Fruit fly (Drosophila melanogaster): ENCODE data around the gene CG8476.

CG8476 gene

DNA sequence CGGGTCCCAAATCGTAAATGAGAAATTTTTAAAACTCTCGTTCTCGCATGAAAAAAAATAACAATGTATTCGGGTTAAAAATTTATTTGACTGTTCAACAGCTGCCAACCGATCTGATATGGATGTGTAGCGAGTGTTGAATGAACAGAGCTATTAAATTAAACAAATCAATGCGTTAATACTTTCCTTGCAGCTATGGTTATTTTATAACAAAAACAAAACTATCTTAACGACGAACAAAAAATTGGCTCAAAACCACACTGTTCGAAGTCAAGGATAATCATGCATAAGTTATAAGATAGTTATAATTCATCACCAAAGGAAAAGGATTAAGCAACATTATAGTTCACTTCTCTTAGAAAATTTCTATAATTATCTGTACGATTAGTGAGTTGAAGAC lies at the start of gene CG8476:
Gene CG8476, minus strand, starts transcription at position 101 of the 400 bp plus-strand sequence.
- no peak for TF ChIP-seq CG10348 (GFP tag; IDR thresholded peaks at IDR 0.05)
- no peak for TF ChIP-seq gl (tag; optimal IDR thresholded peaks at IDR 0.05)
- no peak for TF ChIP-seq CG9948 (tag; optimal IDR thresholded peaks at IDR 0.05)
- no peak for TF ChIP-seq Ets98B (GFP tag; IDR thresholded peaks at IDR 0.05)
- no peak for TF ChIP-seq D1 (tag; optimal IDR thresholded peaks at IDR 0.05)
- TF ChIP-seq CG13204 (GFP tag; optimal IDR thresholded peaks at IDR 0.05): no peak
- TF ChIP-seq CG17806 (tag; optimal IDR thresholded peaks at IDR 0.05): no peak
- no peak for TF ChIP-seq CG14655 (GFP tag; optimal IDR thresholded peaks at IDR 0.05)
- TF ChIP-seq fd96Ca (GFP tag; IDR thresholded peaks at IDR 0.05): no peak
- TF ChIP-seq Pif1A (GFP tag; optimal IDR thresholded peaks at IDR 0.05): no peak
- no peak for TF ChIP-seq CG34367 (tag; optimal IDR thresholded peaks at IDR 0.05)
- TF ChIP-seq CG8301 (tag; optimal IDR thresholded peaks at IDR 0.05): no peak
- TF ChIP-seq CG12605 (GFP tag; IDR thresholded peaks at IDR 0.05): no peak
- TF ChIP-seq Snoo (tag; optimal IDR thresholded peaks at IDR 0.05): no peak

DNA sequence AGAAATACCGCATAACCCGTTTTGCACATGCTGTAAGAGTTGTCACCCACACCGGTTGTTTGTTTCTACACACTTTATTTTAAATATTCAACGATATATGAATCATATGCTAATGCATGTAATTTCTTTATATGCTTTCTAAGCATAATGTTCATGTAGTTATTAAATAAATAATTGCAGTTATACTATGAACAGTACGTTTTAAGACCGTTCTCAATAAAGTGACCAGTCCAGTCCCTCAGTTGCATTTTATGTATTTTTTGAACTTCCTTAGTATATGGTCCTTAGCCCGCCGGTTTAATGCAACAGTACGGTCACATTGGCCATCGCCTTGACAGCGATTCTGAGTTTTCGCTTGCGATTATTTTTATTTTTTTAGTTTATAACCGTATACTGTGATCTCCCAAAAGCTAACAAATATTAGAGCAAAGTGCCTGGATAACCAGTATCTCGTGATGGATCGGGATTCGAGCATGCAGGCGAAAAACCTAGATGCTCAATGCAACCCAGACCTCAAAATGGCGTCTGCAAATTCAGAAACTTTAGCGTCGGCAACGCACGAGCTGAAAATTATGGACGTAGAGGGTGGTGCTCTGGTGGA lies 43.8 kb upstream of the CG8476 start, which contains the start of gene Ravus:
Gene Ravus, minus strand, starts transcription at position 1 of the 601 bp plus-strand sequence.
- no peak for TF ChIP-seq EcR (GFP tag; optimal IDR thresholded peaks at IDR 0.05)
- peak; percentile 46 for TF ChIP-seq CG9948 (tag; optimal IDR thresholded peaks at IDR 0.05)
- TF ChIP-seq CG8301 (tag; optimal IDR thresholded peaks at IDR 0.05): no peak
- no peak for TF ChIP-seq Pif1B (GFP tag; optimal IDR thresholded peaks at IDR 0.05)
- TF ChIP-seq CG34367 (tag; optimal IDR thresholded peaks at IDR 0.05): no peak
- 0 out of 2 replicates have a peak, but pooled peaks have one; percentile 30 for TF ChIP-seq CG32121 (GFP tag; IDR thresholded peaks at IDR 0.05)
- peak; percentile 47 for TF ChIP-seq CG8159 (tag; optimal IDR thresholded peaks at IDR 0.05)
- TF ChIP-seq Snoo (tag; optimal IDR thresholded peaks at IDR 0.05): peak; percentile 43
- TF ChIP-seq CG13204 (GFP tag; optimal IDR thresholded peaks at IDR 0.05): no peak
- TF ChIP-seq CG14655 (GFP tag; optimal IDR thresholded peaks at IDR 0.05): no peak
- no peak for TF ChIP-seq Pif1A (GFP tag; optimal IDR thresholded peaks at IDR 0.05)
- TF ChIP-seq CG10348 (GFP tag; IDR thresholded peaks at IDR 0.05): no peak
- TF ChIP-seq CG15710 (tag; optimal IDR thresholded peaks at IDR 0.05): peak; percentile 70
- no peak for TF ChIP-seq D1 (tag; optimal IDR thresholded peaks at IDR 0.05)
- peak; percentile 22 for TF ChIP-seq CG17806 (tag; optimal IDR thresholded peaks at IDR 0.05)

DNA sequence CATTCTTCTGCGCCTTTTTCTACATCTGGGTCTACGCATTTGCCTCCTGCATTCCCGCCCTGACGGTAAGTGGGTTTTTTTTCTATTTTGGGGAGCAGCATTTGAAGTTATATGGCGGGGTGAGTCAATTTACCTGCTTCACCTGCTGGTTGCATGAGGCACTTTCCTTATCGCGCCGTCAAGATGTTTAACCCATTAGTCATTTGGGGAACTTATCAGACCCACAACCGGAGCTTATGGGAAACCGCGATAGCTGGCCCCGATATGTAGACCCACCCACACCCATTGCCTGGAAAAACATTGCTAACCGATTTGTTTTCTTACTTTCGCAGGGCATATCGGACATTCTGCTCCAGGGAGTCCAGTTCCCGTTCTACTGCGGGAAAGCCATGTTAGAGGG lies 41.3 kb upstream of the CG8476 start:
- TF ChIP-seq CG10348 (GFP tag; IDR thresholded peaks at IDR 0.05): no peak
- no peak for TF ChIP-seq CG8301 (tag; optimal IDR thresholded peaks at IDR 0.05)
- TF ChIP-seq CG4496 (GFP tag; IDR thresholded peaks at IDR 0.05): no peak
- no peak for TF ChIP-seq CG17806 (tag; optimal IDR thresholded peaks at IDR 0.05)
- TF ChIP-seq CG34367 (tag; optimal IDR thresholded peaks at IDR 0.05): no peak
- no peak for TF ChIP-seq CG9948 (tag; optimal IDR thresholded peaks at IDR 0.05)
- no peak for TF ChIP-seq fd96Ca (GFP tag; IDR thresholded peaks at IDR 0.05)
- TF ChIP-seq Snoo (tag; optimal IDR thresholded peaks at IDR 0.05): no peak

DNA sequence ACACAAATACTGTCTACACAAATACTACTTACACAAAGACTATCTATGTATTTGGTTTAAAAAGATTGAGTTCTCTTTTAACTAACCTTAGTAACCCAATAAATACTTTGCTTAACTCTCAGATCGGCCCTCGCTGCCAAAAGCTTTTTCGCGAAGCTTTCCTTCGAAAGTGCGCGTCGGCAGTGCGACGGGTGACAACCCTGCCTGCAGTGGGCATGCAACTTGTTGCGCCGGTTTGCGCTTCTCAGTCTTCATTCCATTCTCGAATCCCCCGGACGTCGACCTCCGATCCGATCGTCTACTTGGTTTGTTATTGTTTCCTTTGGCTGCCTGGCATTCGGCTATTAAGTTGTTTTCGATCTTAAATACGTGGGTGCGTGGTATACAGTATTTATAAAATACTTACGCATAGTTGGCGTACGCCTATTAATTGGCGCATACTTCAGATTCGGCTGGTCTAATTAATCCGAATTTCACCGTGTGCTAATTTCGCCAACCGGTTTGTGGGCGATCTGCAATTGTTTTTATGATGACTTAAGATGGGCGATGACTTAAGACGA lies 39.8 kb upstream of the CG8476 start, which contains the start of gene CG11686:
Gene CG11686, plus strand, starts transcription at position 243 of the 560 bp plus-strand sequence.
- TF ChIP-seq CG8301 (tag; optimal IDR thresholded peaks at IDR 0.05) (no peak), D1 (tag; optimal IDR thresholded peaks at IDR 0.05) (peak; percentile 37), CG4496 (GFP tag; IDR thresholded peaks at IDR 0.05) (no peak; the same call in 2 of the 3 replicates), CG14655 (GFP tag; optimal IDR thresholded peaks at IDR 0.05) (no peak), Ets98B (GFP tag; IDR thresholded peaks at IDR 0.05) (peak; percentile 48; the same call in 1 of the 2 replicates), Snoo (tag; optimal IDR thresholded peaks at IDR 0.05) (peak; percentile 14), gl (tag; optimal IDR thresholded peaks at IDR 0.05) (no peak), rn (GFP tag; IDR thresholded peaks at IDR 0.05) (no peak), CG34367 (tag; optimal IDR thresholded peaks at IDR 0.05) (no peak), fd96Ca (GFP tag; IDR thresholded peaks at IDR 0.05) (peak; percentile 51; the same call in 1 of the 3 replicates), CG12605 (GFP tag; IDR thresholded peaks at IDR 0.05) (peak; percentile 92), EcR (GFP tag; optimal IDR thresholded peaks at IDR 0.05) (peak; percentile 97)

DNA sequence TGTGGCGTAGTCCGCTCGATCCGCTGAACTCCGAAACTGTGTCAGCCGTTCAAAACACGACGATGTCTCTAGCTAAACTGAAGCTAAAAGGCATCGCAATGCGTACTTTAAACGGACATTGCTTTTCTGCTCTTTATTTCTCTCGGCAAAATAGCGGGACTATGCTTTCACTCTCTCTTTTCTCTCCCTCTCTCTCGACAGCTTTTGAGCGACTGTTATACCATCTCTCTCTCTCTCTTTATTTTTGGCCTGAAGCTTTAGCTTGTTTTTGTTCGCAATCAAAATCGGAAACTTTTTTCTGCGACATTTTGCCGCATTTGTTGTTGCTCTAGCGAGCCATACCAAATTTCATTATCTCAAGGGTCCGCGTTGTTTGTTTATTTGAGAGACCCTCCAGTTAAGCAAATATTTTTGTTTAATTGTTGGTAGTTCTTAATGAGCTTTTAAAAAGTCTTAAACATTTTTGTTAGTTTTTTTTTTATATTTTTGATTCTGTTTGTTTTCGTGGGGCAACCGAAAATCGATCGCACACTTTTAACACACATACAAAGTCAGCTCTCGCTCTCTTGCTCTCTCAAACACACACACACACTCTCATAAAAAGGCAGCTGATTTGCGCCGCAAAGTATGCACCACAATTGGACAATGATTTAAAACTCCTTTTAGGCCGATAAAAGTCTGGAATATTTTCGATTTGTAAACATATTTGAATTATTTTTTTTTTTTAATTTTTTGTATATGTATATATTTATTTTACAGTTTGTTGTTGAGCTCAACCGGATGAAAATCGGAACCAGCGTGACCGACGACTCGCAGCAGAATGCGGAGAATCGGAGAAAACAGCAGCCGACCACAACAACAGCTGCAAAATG lies 38.6 kb upstream of the CG8476 start, which contains the start of gene Ace:
Gene Ace, minus strand, starts transcription at position 822 of the 872 bp plus-strand sequence.
- no peak for TF ChIP-seq D1 (tag; optimal IDR thresholded peaks at IDR 0.05)
- no peak for TF ChIP-seq CG34367 (tag; optimal IDR thresholded peaks at IDR 0.05)
- TF ChIP-seq gl (tag; optimal IDR thresholded peaks at IDR 0.05): no peak
- TF ChIP-seq Pif1B (GFP tag; optimal IDR thresholded peaks at IDR 0.05): peak; percentile 7

DNA sequence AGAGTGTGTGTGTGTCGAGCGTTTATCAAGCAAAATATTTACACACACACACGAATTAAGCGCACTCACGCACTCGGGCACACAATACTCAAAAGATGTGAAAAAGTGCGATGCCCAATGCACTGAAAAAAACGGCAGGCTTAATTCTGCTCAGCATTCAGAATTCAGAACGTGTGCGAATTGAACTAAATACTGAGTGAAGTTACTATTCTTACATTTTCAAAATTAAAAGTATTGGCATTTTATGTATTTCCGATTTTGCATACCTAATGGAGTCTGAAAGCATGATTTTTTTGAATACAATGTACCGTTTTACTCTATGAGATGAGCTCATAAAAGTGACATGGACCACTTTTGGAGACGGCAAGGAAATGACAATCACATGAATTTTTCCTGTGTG lies 36.7 kb upstream of the CG8476 start:
- TF ChIP-seq CG14655 (GFP tag; optimal IDR thresholded peaks at IDR 0.05): peak; percentile 27
- TF ChIP-seq EcR (GFP tag; optimal IDR thresholded peaks at IDR 0.05): no peak
- TF ChIP-seq CG8159 (tag; optimal IDR thresholded peaks at IDR 0.05): no peak
- TF ChIP-seq gl (tag; optimal IDR thresholded peaks at IDR 0.05): no peak
- TF ChIP-seq Pif1A (GFP tag; optimal IDR thresholded peaks at IDR 0.05): peak; percentile 26
- TF ChIP-seq CG17806 (tag; optimal IDR thresholded peaks at IDR 0.05): no peak
- no peak for TF ChIP-seq CG34367 (tag; optimal IDR thresholded peaks at IDR 0.05)
- no peak for TF ChIP-seq fd96Ca (GFP tag; IDR thresholded peaks at IDR 0.05)
- TF ChIP-seq CG32121 (GFP tag; IDR thresholded peaks at IDR 0.05): no peak
- no peak for TF ChIP-seq CG15710 (tag; optimal IDR thresholded peaks at IDR 0.05)
- TF ChIP-seq CG8301 (tag; optimal IDR thresholded peaks at IDR 0.05): no peak
